Fruit fly (Drosophila melanogaster): ENCODE results near the gene CG32079.

The CG32079 gene

DNA sequence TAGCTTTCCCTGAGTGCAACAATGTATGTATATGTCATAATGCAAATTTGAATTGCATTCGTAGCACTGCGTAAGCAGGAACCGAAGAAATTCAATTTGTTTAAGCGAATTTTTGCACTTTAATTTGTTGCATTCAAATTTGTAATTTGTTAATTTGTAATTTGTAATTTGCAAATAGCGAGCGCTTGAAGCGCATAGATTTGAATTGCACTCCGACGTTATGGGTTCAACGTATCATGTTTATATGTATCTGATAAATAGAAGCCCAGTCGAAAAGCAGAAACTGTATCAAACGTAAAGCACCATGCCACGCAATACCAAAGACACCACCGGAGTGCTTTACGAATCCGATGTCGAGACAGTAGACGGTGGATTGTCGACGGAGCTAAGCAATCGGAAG lies 2.1 kb upstream of the CG32079 start, which contains the start of gene Fad2:
Gene Fad2, plus strand, starts transcription at position 301 of the 400 bp plus-strand sequence.
- TF ChIP-seq CG8478 (optimal IDR thresholded peaks at IDR 0.05) (no peak), pan (optimal IDR thresholded peaks at IDR 0.05) (no peak), psq (optimal IDR thresholded peaks at IDR 0.05) (no peak), EcR (GFP tag; optimal IDR thresholded peaks at IDR 0.05) (no peak), Dll (optimal IDR thresholded peaks at IDR 0.05) (no peak), usp (GFP tag; optimal IDR thresholded peaks at IDR 0.05) (no peak)

DNA sequence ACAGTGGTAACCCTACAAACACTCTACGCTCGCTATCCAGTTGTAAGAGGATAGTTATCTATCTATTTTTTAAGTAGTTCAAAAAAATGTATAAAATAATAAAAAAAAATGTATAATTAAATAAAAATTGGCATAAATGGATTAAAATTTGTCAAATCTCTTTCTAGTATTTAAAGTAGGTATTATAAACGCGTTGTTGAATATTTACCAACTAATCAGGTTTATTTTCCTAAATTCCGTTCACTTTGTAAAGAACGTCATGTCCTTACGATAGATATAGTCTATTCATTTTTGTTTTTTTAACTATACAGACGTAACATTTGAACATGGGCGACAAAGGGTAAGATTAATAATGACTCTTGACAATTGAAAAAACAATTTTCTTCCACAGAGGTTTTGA lies 1.9 kb downstream of the CG32079 start, which contains the start of gene CG32081:
Gene CG32081, plus strand, starts transcription at position 301 of the 400 bp plus-strand sequence.
- no peak for TF ChIP-seq pan (optimal IDR thresholded peaks at IDR 0.05)
- no peak for TF ChIP-seq psq (optimal IDR thresholded peaks at IDR 0.05)
- TF ChIP-seq EcR (GFP tag; optimal IDR thresholded peaks at IDR 0.05): no peak
- TF ChIP-seq usp (GFP tag; optimal IDR thresholded peaks at IDR 0.05): no peak
- TF ChIP-seq CG8478 (optimal IDR thresholded peaks at IDR 0.05): no peak
- no peak for TF ChIP-seq Dll (optimal IDR thresholded peaks at IDR 0.05)

DNA sequence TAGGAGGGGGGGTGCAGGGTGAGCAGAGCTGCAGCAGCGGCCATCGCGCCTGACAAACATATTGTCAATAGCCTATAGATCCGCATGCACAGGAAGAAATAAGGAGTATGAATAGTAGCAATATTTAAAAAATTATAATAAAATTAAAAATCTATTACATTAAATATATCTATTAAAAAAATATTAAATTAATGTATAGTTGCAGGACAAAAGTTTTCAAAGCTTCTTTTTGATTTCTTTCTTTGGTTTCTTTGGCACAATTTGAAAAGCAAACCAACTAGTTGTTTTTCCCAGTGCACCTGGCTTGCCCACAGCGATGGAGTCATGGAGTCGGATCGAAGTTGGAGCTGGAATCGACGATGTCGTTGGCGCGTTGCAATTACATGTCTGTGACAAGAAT lies 6.4 kb downstream of the CG32079 start:
- no peak for TF ChIP-seq psq (optimal IDR thresholded peaks at IDR 0.05)
- TF ChIP-seq CG8478 (optimal IDR thresholded peaks at IDR 0.05): no peak
- TF ChIP-seq usp (GFP tag; optimal IDR thresholded peaks at IDR 0.05): no peak
- no peak for TF ChIP-seq EcR (GFP tag; optimal IDR thresholded peaks at IDR 0.05)
- no peak for TF ChIP-seq pan (optimal IDR thresholded peaks at IDR 0.05)
- TF ChIP-seq Dll (optimal IDR thresholded peaks at IDR 0.05): no peak

DNA sequence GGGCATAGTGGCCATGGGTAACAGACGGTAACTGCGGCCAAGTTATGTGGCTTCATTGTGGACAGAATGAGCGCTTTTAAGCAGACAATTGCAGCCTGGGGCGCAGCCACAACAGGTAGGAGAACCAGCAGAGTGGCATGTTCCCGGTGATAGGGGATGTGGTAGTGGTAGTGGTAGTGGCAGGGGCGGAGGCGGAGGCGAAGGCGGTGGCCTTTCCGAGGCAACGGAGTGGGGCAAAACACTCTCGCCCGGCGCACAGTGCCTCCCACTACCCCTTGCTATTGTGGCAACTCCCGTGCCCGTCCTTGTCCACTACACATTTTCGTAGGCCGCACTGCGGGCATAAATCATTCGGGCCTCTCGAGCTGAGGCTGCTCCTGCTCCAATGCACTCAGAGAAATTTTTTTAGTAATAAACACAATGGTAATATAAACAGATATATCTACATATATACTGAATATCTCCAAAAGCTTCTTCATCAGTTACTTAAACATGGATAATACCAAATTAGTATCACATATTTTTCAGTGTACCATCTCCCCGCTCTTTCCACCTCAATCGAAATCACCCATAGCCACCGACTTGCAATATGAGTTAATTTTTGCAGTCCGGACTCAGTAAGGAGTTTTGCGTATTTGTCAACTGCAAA lies 8.1 kb downstream of the CG32079 start:
- no peak for TF ChIP-seq usp (GFP tag; optimal IDR thresholded peaks at IDR 0.05)
- TF ChIP-seq CG8478 (optimal IDR thresholded peaks at IDR 0.05): no peak
- TF ChIP-seq EcR (GFP tag; optimal IDR thresholded peaks at IDR 0.05): no peak
- TF ChIP-seq Dll (optimal IDR thresholded peaks at IDR 0.05): no peak
- TF ChIP-seq pan (optimal IDR thresholded peaks at IDR 0.05): no peak
- no peak for TF ChIP-seq psq (optimal IDR thresholded peaks at IDR 0.05)

DNA sequence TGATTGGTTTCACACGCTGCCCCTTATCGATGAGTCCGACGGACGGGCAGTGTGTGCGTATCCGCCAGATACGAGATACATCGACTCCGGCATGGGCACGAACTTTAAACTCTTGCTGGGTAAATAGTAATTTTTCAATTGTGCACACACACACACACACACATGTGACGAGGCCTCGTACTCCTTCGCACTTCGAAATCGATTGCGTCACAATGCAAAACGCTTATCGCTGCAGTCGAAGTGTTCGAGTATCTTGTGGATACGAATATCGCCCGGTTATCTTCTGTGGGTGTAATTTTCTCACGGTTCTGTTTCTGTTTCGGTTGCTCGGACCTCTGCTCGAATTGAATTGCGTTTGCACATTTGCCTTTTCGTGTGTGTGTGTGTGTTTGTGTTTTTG lies 9.7 kb downstream of the CG32079 start:
- TF ChIP-seq usp (GFP tag; optimal IDR thresholded peaks at IDR 0.05) (no peak), Dll (optimal IDR thresholded peaks at IDR 0.05) (no peak), pan (optimal IDR thresholded peaks at IDR 0.05) (no peak), EcR (GFP tag; optimal IDR thresholded peaks at IDR 0.05) (no peak), CG8478 (optimal IDR thresholded peaks at IDR 0.05) (no peak), psq (optimal IDR thresholded peaks at IDR 0.05) (no peak)

DNA sequence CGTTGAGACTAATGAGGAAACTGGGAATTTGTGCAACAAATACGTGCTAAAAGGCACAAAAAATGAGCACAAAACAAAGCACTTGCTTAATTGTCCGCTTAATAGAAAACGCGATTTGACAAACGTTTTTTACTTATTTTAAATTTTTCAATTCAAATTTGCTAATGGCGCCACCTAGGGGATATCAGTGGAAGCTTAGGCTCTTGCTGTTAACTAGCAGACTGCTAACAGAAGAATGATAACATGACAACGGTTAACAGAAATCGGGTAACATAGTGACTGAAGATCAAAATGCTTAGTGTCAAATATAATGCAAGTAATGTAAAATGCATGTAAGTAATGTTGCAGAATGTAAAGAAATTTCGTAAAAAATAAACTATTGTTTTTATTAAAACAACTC lies 15.8 kb downstream of the CG32079 start:
- TF ChIP-seq EcR (GFP tag; optimal IDR thresholded peaks at IDR 0.05) (no peak), CG8478 (optimal IDR thresholded peaks at IDR 0.05) (no peak), psq (optimal IDR thresholded peaks at IDR 0.05) (no peak), usp (GFP tag; optimal IDR thresholded peaks at IDR 0.05) (no peak), Dll (optimal IDR thresholded peaks at IDR 0.05) (no peak)

DNA sequence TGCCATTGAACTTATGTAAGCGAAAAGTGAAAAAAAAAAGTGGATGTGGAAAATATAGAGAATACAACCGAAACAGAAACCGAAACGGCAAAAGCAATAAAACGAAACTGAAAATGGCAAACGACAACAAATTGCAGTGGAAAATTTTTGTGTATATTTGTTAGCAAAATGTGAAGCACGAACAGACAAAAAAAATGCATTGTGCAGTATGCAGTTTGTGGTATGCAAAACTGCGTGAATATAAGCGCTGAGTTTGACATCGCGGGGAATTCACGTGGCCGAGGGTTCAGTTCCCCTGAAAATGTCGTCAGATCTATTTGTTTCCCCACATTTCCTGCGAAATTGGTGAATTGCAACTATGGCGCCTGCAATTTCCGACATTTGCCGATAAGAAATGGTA lies 18.3 kb downstream of the CG32079 start:
- TF ChIP-seq pan (optimal IDR thresholded peaks at IDR 0.05) (no peak), CG8478 (optimal IDR thresholded peaks at IDR 0.05) (no peak), psq (optimal IDR thresholded peaks at IDR 0.05) (no peak), Dll (optimal IDR thresholded peaks at IDR 0.05) (no peak), usp (GFP tag; optimal IDR thresholded peaks at IDR 0.05) (no peak), EcR (GFP tag; optimal IDR thresholded peaks at IDR 0.05) (no peak)

DNA sequence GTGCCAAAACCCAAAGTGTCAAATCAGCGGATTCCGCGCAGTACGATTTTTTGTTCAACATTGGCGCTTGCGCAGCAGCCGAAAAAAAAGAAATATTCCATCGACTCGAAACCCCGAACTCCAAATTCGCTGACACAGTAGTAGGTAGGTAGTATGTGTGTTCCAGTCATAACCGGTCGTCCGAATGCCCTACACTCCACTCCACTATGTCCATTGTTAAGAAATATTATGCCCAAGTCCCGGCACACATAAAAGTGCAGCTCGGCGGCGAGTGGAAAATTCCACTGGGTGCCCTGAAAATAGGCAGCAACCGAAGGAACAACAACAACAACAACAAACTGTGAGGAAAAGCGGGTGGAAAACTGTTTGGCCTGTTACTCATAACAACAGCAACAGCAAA lies 19.6 kb downstream of the CG32079 start:
- TF ChIP-seq EcR (GFP tag; optimal IDR thresholded peaks at IDR 0.05) (no peak), Dll (optimal IDR thresholded peaks at IDR 0.05) (no peak), psq (optimal IDR thresholded peaks at IDR 0.05) (no peak), pan (optimal IDR thresholded peaks at IDR 0.05) (no peak), usp (GFP tag; optimal IDR thresholded peaks at IDR 0.05) (no peak), CG8478 (optimal IDR thresholded peaks at IDR 0.05) (no peak)

DNA sequence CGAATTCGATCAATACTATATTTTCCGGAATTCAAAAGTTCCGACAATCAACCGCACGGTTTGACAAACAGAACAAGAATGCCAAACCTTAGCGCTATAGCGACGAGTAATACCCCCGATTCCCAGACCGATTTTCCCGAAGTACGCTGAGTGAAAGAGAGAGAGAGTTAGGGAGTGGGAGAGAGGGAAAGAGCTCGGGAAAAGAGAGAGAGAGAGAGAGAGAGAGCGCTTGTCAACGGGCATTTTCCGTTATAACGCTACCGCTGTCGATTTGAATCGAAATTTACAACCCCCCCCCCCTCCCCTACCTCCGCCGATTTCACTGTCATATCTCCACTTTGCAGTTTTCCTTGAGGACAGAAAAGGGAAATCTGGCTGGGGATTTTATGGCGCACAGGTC lies 21.2 kb downstream of the CG32079 start:
- TF ChIP-seq psq (optimal IDR thresholded peaks at IDR 0.05) (no peak), CG8478 (optimal IDR thresholded peaks at IDR 0.05) (no peak), EcR (GFP tag; optimal IDR thresholded peaks at IDR 0.05) (no peak), usp (GFP tag; optimal IDR thresholded peaks at IDR 0.05) (no peak), pan (optimal IDR thresholded peaks at IDR 0.05) (no peak), Dll (optimal IDR thresholded peaks at IDR 0.05) (no peak)

DNA sequence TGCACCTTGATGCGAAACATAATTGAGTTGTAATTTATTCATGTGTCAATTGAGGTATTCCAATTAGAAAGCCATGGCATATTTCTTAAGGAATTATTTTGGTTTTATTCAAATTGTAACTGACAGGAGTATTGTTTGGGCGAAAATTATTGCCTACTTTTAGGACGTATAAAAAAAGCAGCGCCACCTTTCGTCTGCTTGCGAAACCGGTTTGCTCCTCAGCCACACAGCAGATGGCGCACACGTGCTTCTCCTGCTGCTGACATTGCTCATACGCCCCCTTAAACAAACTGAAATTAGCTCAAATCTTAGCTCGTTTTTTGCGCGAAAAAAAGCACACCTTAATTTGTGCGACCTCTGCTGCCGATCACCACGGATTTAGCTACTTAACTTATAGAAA lies 22.5 kb downstream of the CG32079 start:
- TF ChIP-seq psq (optimal IDR thresholded peaks at IDR 0.05) (no peak), pan (optimal IDR thresholded peaks at IDR 0.05) (no peak), CG8478 (optimal IDR thresholded peaks at IDR 0.05) (no peak), EcR (GFP tag; optimal IDR thresholded peaks at IDR 0.05) (no peak), usp (GFP tag; optimal IDR thresholded peaks at IDR 0.05) (no peak), Dll (optimal IDR thresholded peaks at IDR 0.05) (no peak)

DNA sequence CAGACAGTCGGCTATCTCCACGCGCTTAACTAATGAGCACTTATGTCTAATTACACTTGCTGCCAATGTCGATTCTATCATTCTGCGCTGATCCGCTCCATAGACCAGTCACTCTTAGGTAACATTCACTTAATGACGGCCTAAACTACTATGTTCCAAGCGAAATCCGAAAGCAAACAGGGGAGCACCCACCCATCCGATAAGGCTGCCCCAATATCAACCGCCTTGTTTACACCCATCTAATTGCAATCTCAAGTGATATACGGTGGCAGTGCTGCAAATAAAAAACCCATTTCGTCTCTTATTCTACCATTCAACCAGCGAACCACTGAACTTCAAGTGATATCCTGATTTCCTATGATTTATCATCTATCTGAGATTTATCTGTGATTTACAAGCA lies 24.1 kb downstream of the CG32079 start:
- no peak for TF ChIP-seq usp (GFP tag; optimal IDR thresholded peaks at IDR 0.05)
- TF ChIP-seq CG8478 (optimal IDR thresholded peaks at IDR 0.05): no peak
- TF ChIP-seq Dll (optimal IDR thresholded peaks at IDR 0.05): no peak
- no peak for TF ChIP-seq EcR (GFP tag; optimal IDR thresholded peaks at IDR 0.05)
- TF ChIP-seq pan (optimal IDR thresholded peaks at IDR 0.05): no peak
- TF ChIP-seq psq (optimal IDR thresholded peaks at IDR 0.05): no peak

DNA sequence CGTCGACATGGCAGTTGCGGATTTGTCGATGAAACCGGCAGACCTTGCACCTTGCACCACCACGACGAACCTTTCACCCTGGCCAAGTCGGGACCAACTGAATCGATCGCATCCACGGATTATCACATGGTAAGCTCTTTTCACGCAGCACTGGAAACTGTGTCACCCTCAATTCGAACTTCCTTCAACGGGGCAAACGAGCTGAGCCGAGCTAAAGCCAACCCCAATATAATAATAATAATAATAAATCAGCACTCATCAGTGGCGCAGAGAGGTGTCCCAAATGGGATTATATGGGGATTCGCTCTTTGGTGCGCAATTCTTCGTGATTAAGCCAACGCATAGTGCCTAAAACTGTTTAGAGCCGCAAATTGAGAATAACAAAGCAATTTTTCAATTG lies 25.9 kb downstream of the CG32079 start, which contains the start of gene CG43693:
Gene CG43693, minus strand, starts transcription at position 101 of the 400 bp plus-strand sequence.
- TF ChIP-seq Dll (optimal IDR thresholded peaks at IDR 0.05) (no peak), pan (optimal IDR thresholded peaks at IDR 0.05) (no peak), usp (GFP tag; optimal IDR thresholded peaks at IDR 0.05) (no peak)

All from whole organism.